Fruit fly (Drosophila melanogaster) whole organism, embryonic: ENCODE results near the gene Snr1.

Source experiments
- Atf3 ChIP-seq: fragments of 200-800 bp; sonication (Bioruptor generic); optimal IDR thresholded peaks from 3 replicates; lab custom pipeline; 2016; ENCODE audit warnings: missing biosample characterization, missing genetic modification characterization
- Blimp-1 ChIP-seq: fragments of 200-800 bp; sonication (Bioruptor generic); optimal IDR thresholded peaks from 3 replicates; lab custom pipeline; 2018; ENCODE audit warnings: missing biosample characterization, missing genetic modification characterization, mild to moderate bottlenecking, moderate library complexity, missing genetic modification reagents
- C15 ChIP-seq: fragments of 200-800 bp; sonication (Bioruptor generic); IDR thresholded peaks from 3 replicates; pipeline ENCODE4 v1.3.6; 2022; ENCODE audit warnings: missing biosample characterization, missing genetic modification characterization
- CG10267 ChIP-seq: fragments of 200-800 bp; sonication (Bioruptor generic); optimal IDR thresholded peaks from 2 replicates; lab custom pipeline; 2018; ENCODE audit warnings: missing biosample characterization, mild to moderate bottlenecking, missing genetic modification characterization, moderate library complexity
- CG10431 ChIP-seq: fragments of 200-800 bp; sonication (Bioruptor generic); optimal IDR thresholded peaks from 3 replicates; lab custom pipeline; 2018; ENCODE audit warnings: missing biosample characterization, mild to moderate bottlenecking, missing genetic modification characterization
- CG11398 ChIP-seq: fragments of 200-800 bp; sonication (Bioruptor generic); optimal IDR thresholded peaks from 2 replicates; lab custom pipeline; 2016; ENCODE audit warnings: missing biosample characterization, missing genetic modification characterization
- CG12104 ChIP-seq: fragments of 200-800 bp; sonication (Bioruptor generic); optimal IDR thresholded peaks from 3 replicates; lab custom pipeline; 2016; ENCODE audit warnings: missing biosample characterization, missing genetic modification characterization
- CG17328 ChIP-seq: fragments of 200-800 bp; sonication (Bioruptor generic); IDR thresholded peaks from 2 replicates; pipeline ENCODE4 v1.3.6; 2022; ENCODE audit warnings: missing biosample characterization, missing genetic modification characterization
- CG17568 ChIP-seq: fragments of 200-800 bp; sonication (Bioruptor generic); optimal IDR thresholded peaks from 2 replicates; lab custom pipeline; 2018; ENCODE audit warnings: missing biosample characterization, mild to moderate bottlenecking, missing genetic modification characterization, moderate library complexity
- CG2889 ChIP-seq: fragments of 200-800 bp; sonication (Bioruptor generic); IDR thresholded peaks from 3 replicates; pipeline ENCODE4 v1.3.6; 2022; ENCODE audit warnings: missing biosample characterization, missing genetic modification characterization
- CG3407 ChIP-seq: fragments of 200-800 bp; sonication (Bioruptor generic); optimal IDR thresholded peaks from 2 replicates; lab custom pipeline; 2018; ENCODE audit warnings: missing biosample characterization, mild to moderate bottlenecking, missing genetic modification characterization
- CG34224 ChIP-seq: fragments of 200-800 bp; sonication (Bioruptor generic); IDR thresholded peaks from 3 replicates; pipeline ENCODE4 v1.3.6; 2022; ENCODE audit warnings: missing biosample characterization, missing genetic modification characterization; ENCODE audit not compliant: partially characterized antibody
- CG43689 ChIP-seq: fragments of 200-800 bp; sonication (Bioruptor generic); IDR thresholded peaks from 2 replicates; pipeline ENCODE4 v1.3.6; 2022; ENCODE audit warnings: missing biosample characterization, missing genetic modification characterization
- CG4617 ChIP-seq: fragments of 200-800 bp; sonication (Bioruptor generic); optimal IDR thresholded peaks from 3 replicates; lab custom pipeline; 2016; ENCODE audit warnings: missing biosample characterization, missing genetic modification characterization, borderline replicate concordance
- CG5953 ChIP-seq: fragments of 200-800 bp; sonication (Bioruptor generic); IDR thresholded peaks from 2 replicates; pipeline ENCODE4 v1.3.6; 2022; ENCODE audit warnings: missing biosample characterization, missing genetic modification characterization
- CG8388 ChIP-seq: fragments of 200-800 bp; sonication (Bioruptor generic); optimal IDR thresholded peaks from 2 replicates; lab custom pipeline; 2019; ENCODE audit warnings: missing biosample characterization, mild to moderate bottlenecking, missing genetic modification characterization, moderate library complexity
- CG8924 ChIP-seq: fragments of 200-800 bp; optimal IDR thresholded peaks from 3 replicates; lab custom pipeline; 2019; ENCODE audit warnings: missing biosample characterization, mild to moderate bottlenecking, missing genetic modification characterization, moderate library complexity
- CG9817 ChIP-seq: fragments of 200-800 bp; sonication (Bioruptor generic); optimal IDR thresholded peaks from 2 replicates; lab custom pipeline; 2018; ENCODE audit warnings: missing biosample characterization, mild to moderate bottlenecking, missing genetic modification characterization, moderate library complexity
- CTCF ChIP-seq: fragments of 200-800 bp; sonication (Bioruptor generic); optimal IDR thresholded peaks from 2 replicates; lab custom pipeline; 2017; ENCODE audit warnings: missing biosample characterization, mild to moderate bottlenecking, missing genetic modification characterization, moderate library complexity
- CrebB ChIP-seq: fragments of 200-800 bp; sonication (Bioruptor generic); optimal IDR thresholded peaks from 3 replicates; lab custom pipeline; 2018; ENCODE audit warnings: missing biosample characterization, mild to moderate bottlenecking, missing genetic modification characterization
- Doc2 ChIP-seq: fragments of 200-800 bp; sonication (Bioruptor generic); IDR thresholded peaks from 2 replicates; pipeline ENCODE4 v1.3.6; 2022; ENCODE audit warnings: missing biosample characterization, missing genetic modification characterization
- Doc3 ChIP-seq: fragments of 200-800 bp; sonication (Bioruptor generic); IDR thresholded peaks from 3 replicates; pipeline ENCODE4 v1.3.6; 2022; ENCODE audit warnings: missing biosample characterization, missing genetic modification characterization; ENCODE audit not compliant: partially characterized antibody
- Dp ChIP-seq: fragments of 200-800 bp; sonication (Bioruptor generic); optimal IDR thresholded peaks from 2 replicates; lab custom pipeline; 2018; ENCODE audit warnings: missing biosample characterization, mild to moderate bottlenecking, missing genetic modification characterization, moderate library complexity
- Fer3 ChIP-seq: fragments of 200-800 bp; sonication (Bioruptor generic); optimal IDR thresholded peaks from 2 replicates; lab custom pipeline; 2018; ENCODE audit warnings: missing biosample characterization, mild to moderate bottlenecking, missing genetic modification characterization, moderate library complexity
- HHEX ChIP-seq: fragments of 200-800 bp; sonication (Bioruptor generic); optimal IDR thresholded peaks from 3 replicates; lab custom pipeline; 2017; ENCODE audit warnings: missing biosample characterization, mild to moderate bottlenecking, missing genetic modification characterization, missing genetic modification reagents
- Hr39 ChIP-seq: fragments of >200 bp; optimal IDR thresholded peaks from 2 replicates; lab custom pipeline; 2017
- Rx ChIP-seq: fragments of 200-800 bp; sonication (Bioruptor generic); IDR thresholded peaks from 2 replicates; pipeline ENCODE4 v1.3.6; 2022; ENCODE audit warnings: missing biosample characterization, missing genetic modification characterization
- Spps ChIP-seq: fragments of 200-800 bp; sonication (Bioruptor generic); optimal IDR thresholded peaks from 2 replicates; lab custom pipeline; 2018; ENCODE audit warnings: missing biosample characterization, mild to moderate bottlenecking, missing genetic modification characterization
- Ssrp ChIP-seq: fragments of 200-800 bp; sonication (Bioruptor generic); optimal IDR thresholded peaks from 2 replicates; lab custom pipeline; 2018; ENCODE audit warnings: missing biosample characterization, mild to moderate bottlenecking, missing genetic modification characterization, moderate library complexity
- aop ChIP-seq: fragments of 200-800 bp; sonication (Bioruptor generic); IDR thresholded peaks from 2 replicates; pipeline ENCODE4 v1.3.6; 2022; ENCODE audit warnings: missing biosample characterization, missing genetic modification characterization
- ato ChIP-seq: fragments of 200-800 bp; sonication (Bioruptor generic); IDR thresholded peaks from 2 replicates; pipeline ENCODE4 v1.3.6; 2022; ENCODE audit warnings: missing biosample characterization, missing genetic modification characterization; ENCODE audit not compliant: partially characterized antibody
- cad ChIP-seq: fragments of >200 bp; optimal IDR thresholded peaks from 2 replicates; lab custom pipeline; 2017; ENCODE audit warnings: missing biosample characterization, missing genetic modification characterization
- dimm ChIP-seq: fragments of 200-800 bp; sonication (Bioruptor generic); IDR thresholded peaks from 2 replicates; pipeline ENCODE4 v1.3.6; 2022; ENCODE audit warnings: missing biosample characterization, missing genetic modification characterization
- dm ChIP-seq: fragments of 200-800 bp; sonication (Bioruptor generic); optimal IDR thresholded peaks from 3 replicates; lab custom pipeline; 2016; ENCODE audit warnings: missing biosample characterization, missing genetic modification characterization
- emc ChIP-seq: fragments of 200-800 bp; sonication (Bioruptor generic); optimal IDR thresholded peaks from 2 replicates; lab custom pipeline; 2016; ENCODE audit warnings: missing biosample characterization, missing genetic modification characterization
- fd64A ChIP-seq: fragments of 200-800 bp; sonication (Bioruptor generic); optimal IDR thresholded peaks from 3 replicates; lab custom pipeline; 2018; ENCODE audit warnings: missing biosample characterization, mild to moderate bottlenecking, missing genetic modification characterization
- fd96Cb ChIP-seq: fragments of 200-800 bp; sonication (Bioruptor generic); optimal IDR thresholded peaks from 2 replicates; lab custom pipeline; 2018; ENCODE audit warnings: missing biosample characterization, mild to moderate bottlenecking, missing genetic modification characterization, moderate library complexity
- ftz-f1 ChIP-seq: fragments of 200-800 bp; sonication (Bioruptor generic); optimal IDR thresholded peaks from 2 replicates; lab custom pipeline; 2016; ENCODE audit warnings: missing biosample characterization, missing genetic modification characterization
- gcm ChIP-seq: fragments of 200-800 bp; sonication (Bioruptor generic); optimal IDR thresholded peaks from 2 replicates; lab custom pipeline; 2019; ENCODE audit warnings: missing biosample characterization, mild to moderate bottlenecking, missing genetic modification characterization, moderate library complexity
- jigr1 ChIP-seq: fragments of 200-800 bp; sonication (Bioruptor generic); IDR thresholded peaks from 3 replicates; pipeline ENCODE4 v1.3.6; 2022; ENCODE audit warnings: missing biosample characterization, missing genetic modification characterization
- lilli ChIP-seq: fragments of 200-800 bp; sonication (Bioruptor generic); optimal IDR thresholded peaks from 3 replicates; lab custom pipeline; 2016; ENCODE audit warnings: missing biosample characterization, missing genetic modification characterization
- pb ChIP-seq: fragments of 200-800 bp; sonication (Bioruptor generic); optimal IDR thresholded peaks from 3 replicates; lab custom pipeline; 2016; ENCODE audit warnings: missing biosample characterization, missing genetic modification characterization
- peb ChIP-seq: fragments of 200-800 bp; sonication (Bioruptor generic); IDR thresholded peaks from 2 replicates; pipeline ENCODE4 v1.3.6; 2022; ENCODE audit warnings: missing biosample characterization, missing genetic modification characterization
- sc ChIP-seq, 3 experiments: fragments of >200 bp in 2 of 3; fragments of 200-800 bp in 1 of 3; sonication (Bioruptor generic) in 1 of 3; optimal IDR thresholded peaks; 2 replicates in 2 of 3; 3 replicates in 1 of 3; lab custom pipeline; 2017; ENCODE audit warnings: mild to moderate bottlenecking in 1 of 3, missing biosample characterization in 1 of 3, missing genetic modification characterization in 1 of 3, missing genetic modification reagents in 1 of 3
- scrt ChIP-seq: fragments of 200-800 bp; sonication (Bioruptor generic); optimal IDR thresholded peaks from 2 replicates; lab custom pipeline; 2018; ENCODE audit warnings: missing biosample characterization, mild to moderate bottlenecking, missing genetic modification characterization, moderate library complexity
- slbo ChIP-seq: fragments of 200-800 bp; sonication (Bioruptor generic); IDR thresholded peaks from 2 replicates; pipeline ENCODE4 v1.3.6; 2022; ENCODE audit warnings: missing biosample characterization, missing genetic modification characterization
- sug ChIP-seq: fragments of 200-800 bp; optimal IDR thresholded peaks from 2 replicates; lab custom pipeline; 2019; ENCODE audit warnings: missing biosample characterization, mild to moderate bottlenecking, missing genetic modification characterization, moderate library complexity
- unc-4 ChIP-seq: fragments of 200-800 bp; sonication (Bioruptor generic); IDR thresholded peaks from 2 replicates; pipeline ENCODE4 v1.3.6; 2022; ENCODE audit warnings: missing biosample characterization, missing genetic modification characterization; ENCODE audit not compliant: partially characterized antibody
- unpg ChIP-seq: fragments of 200-800 bp; sonication (Bioruptor generic); optimal IDR thresholded peaks from 3 replicates; lab custom pipeline; 2018; ENCODE audit warnings: missing biosample characterization, mild to moderate bottlenecking, missing genetic modification characterization, moderate library complexity
- usp ChIP-seq: fragments of >200 bp; optimal IDR thresholded peaks from 2 replicates; lab custom pipeline; 2017; ENCODE audit warnings: missing biosample characterization, missing genetic modification characterization
- wdn ChIP-seq: fragments of 200-800 bp; sonication (Bioruptor generic); IDR thresholded peaks from 2 replicates; pipeline ENCODE4 v1.3.6; 2022; ENCODE audit warnings: missing biosample characterization, missing genetic modification characterization
- wor ChIP-seq: fragments of 200-800 bp; sonication (Bioruptor generic); IDR thresholded peaks from 2 replicates; pipeline ENCODE4 v1.3.6; 2022; ENCODE audit warnings: missing biosample characterization, missing genetic modification characterization

The Snr1 gene

DNA sequence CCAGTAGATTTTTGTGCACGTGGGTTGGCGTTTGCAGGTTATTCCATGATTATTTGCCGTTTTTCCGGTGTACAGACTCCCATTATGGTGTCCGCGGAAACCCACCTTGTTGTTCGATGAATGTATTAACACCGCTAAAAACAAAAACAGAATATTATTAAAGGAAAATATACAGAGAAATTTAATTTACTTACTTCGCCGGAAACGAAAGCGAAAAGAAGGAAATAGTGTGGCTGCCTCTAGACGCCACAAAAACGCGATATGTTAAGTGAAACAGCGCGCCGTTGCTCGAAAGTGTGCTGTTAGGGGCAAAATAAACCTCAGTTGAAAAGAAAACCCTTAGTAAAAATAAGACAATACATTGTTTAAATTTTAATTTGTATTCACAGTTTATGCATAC is 3.9 kb upstream of the Snr1 start, which contains the start of gene RpL35A (continued):
- TF ChIP-seq CG5953 (GFP tag; lab: Robert Waterston, UW) (peak; percentile 66; the same call in 1 of the 2 replicates), CG34224 (GFP tag; lab: Robert Waterston, UW) (no peak), unc-4 (GFP tag; lab: Robert Waterston, UW) (no peak), dm (GFP tag; lab: Kevin White, UChicago) (peak; percentile 89), Spps (peak; percentile 50), aop (GFP tag; lab: Robert Waterston, UW) (no peak), wor (no peak), Doc2 (GFP tag; lab: Robert Waterston, UW) (no peak), jigr1 (no peak), scrt (GFP tag; lab: Kevin White, UChicago) (peak; percentile 83), Hr39 (lab: Kevin White, UChicago) (no peak), Dp (peak; percentile 43), fd96Cb (tag; lab: Kevin White, UChicago) (no peak), ftz-f1 (GFP tag; lab: Kevin White, UChicago) (no peak), sc (optimal IDR thresholded peaks at IDR 0.05; lab: Kevin White, UChicago) (no peak), sc (GFP tag; optimal IDR thresholded peaks at IDR 0.05; lab: Kevin White, UChicago) (peak; percentile 31), CG17568 (no peak), Ssrp (tag; lab: Kevin White, UChicago) (no peak), CG2889 (GFP tag; lab: Robert Waterston, UW) (no peak), wdn (GFP tag; lab: Robert Waterston, UW) (peak; percentile 36; the same call in 1 of the 2 replicates), unpg (peak; percentile 80), HHEX (GFP tag; lab: Kevin White, UChicago) (peak; percentile 89), CG3407 (peak; percentile 70), Fer3 (tag; lab: Kevin White, UChicago) (peak; percentile 80), CG43689 (no peak), Blimp-1 (GFP tag; lab: Kevin White, UChicago) (peak; percentile 63), lilli (GFP tag; lab: Kevin White, UChicago) (peak; percentile 63), Atf3 (GFP tag; lab: Kevin White, UChicago) (peak; percentile 10), C15 (GFP tag; lab: Robert Waterston, UW) (no peak), CG10431 (peak; percentile 86), fd64A (GFP tag; lab: Kevin White, UChicago) (peak; percentile 82), CG8924 (tag; lab: Kevin White, UChicago) (peak; percentile 67), slbo (GFP tag; lab: Robert Waterston, UW) (peak; percentile 37; the same call in 1 of the 2 replicates), CG11398 (GFP tag; lab: Kevin White, UChicago) (peak; percentile 57), pb (peak; percentile 70), CrebB (peak; percentile 89), emc (GFP tag; lab: Kevin White, UChicago) (peak; percentile 12), ato (GFP tag; lab: Robert Waterston, UW) (no peak), CG4617 (GFP tag; lab: Kevin White, UChicago) (peak; percentile 21), CG10267 (peak; percentile 67), Doc3 (GFP tag; lab: Robert Waterston, UW) (no peak), peb (GFP tag; lab: Robert Waterston, UW) (no peak), CG8388 (GFP tag; lab: Kevin White, UChicago) (peak; percentile 73), CG17328 (peak; percentile 85), CG9817 (tag; lab: Kevin White, UChicago) (peak; percentile 41), sug (tag; lab: Kevin White, UChicago) (peak; percentile 60), gcm (GFP tag; lab: Kevin White, UChicago) (peak; percentile 77), Rx (no peak), dimm (GFP tag; lab: Robert Waterston, UW) (no peak), CTCF (peak; percentile 57), cad (GFP tag; lab: Kevin White, UChicago) (no peak), CG12104 (GFP tag; lab: Kevin White, UChicago) (peak; percentile 77), usp (no peak)
